Worm (Caenorhabditis elegans) whole organism, L1 larva: ENCODE measurements around the gene F45D3.1.
A peak's percentile ranks its signal among the peaks of the same experiment; 100 is the strongest.

Experiments
- C04F5.9 ChIP-seq: sonication (generic microtip); optimal IDR thresholded peaks from 2 replicates; lab custom pipeline; 2016; ENCODE audit warnings: missing genetic modification characterization, missing compliant biosample characterization
- Y116A8C.19 ChIP-seq: sonication (generic microtip); optimal IDR thresholded peaks from 2 replicates; lab custom pipeline; 2016; ENCODE audit warnings: missing compliant biosample characterization, missing genetic modification characterization, borderline replicate concordance
- aha-1 ChIP-seq: fragments of 150-350 bp; optimal IDR thresholded peaks from 2 replicates; lab custom pipeline; 2014; ENCODE audit warnings: missing biosample characterization, missing genetic modification characterization
- alr-1 ChIP-seq: fragments of 200-800 bp; sonication (Bioruptor generic); optimal IDR thresholded peaks from 2 replicates; lab custom pipeline; 2018; ENCODE audit warnings: borderline replicate concordance, mild to moderate bottlenecking, missing genetic modification characterization, missing compliant biosample characterization
- ceh-8 ChIP-seq: fragments of 200-800 bp; sonication (Bioruptor generic); optimal IDR thresholded peaks from 2 replicates; lab custom pipeline; 2018; ENCODE audit warnings: mild to moderate bottlenecking, missing genetic modification characterization, moderate library complexity, missing compliant biosample characterization
- ces-1 ChIP-seq: fragments of 150-350 bp; optimal IDR thresholded peaks from 2 replicates; lab custom pipeline; 2014; ENCODE audit warnings: missing biosample characterization, missing genetic modification reagents, missing genetic modification characterization
- dsc-1 ChIP-seq: sonication (generic microtip); optimal IDR thresholded peaks from 2 replicates; lab custom pipeline; 2016; ENCODE audit warnings: mild to moderate bottlenecking, missing genetic modification characterization, missing compliant biosample characterization
- egl-13 ChIP-seq: sonication (generic microtip); optimal IDR thresholded peaks from 2 replicates; lab custom pipeline; 2016; ENCODE audit warnings: missing genotype, missing genetic modification reagents, missing genetic modification characterization, missing compliant biosample characterization
- elt-2 ChIP-seq: sonication (generic microtip); optimal IDR thresholded peaks from 2 replicates; lab custom pipeline; 2016; ENCODE audit warnings: missing genetic modification characterization, mild to moderate bottlenecking, inconsistent platforms, missing compliant biosample characterization, missing genetic modification reagents
- ets-5 ChIP-seq: fragments of 200-800 bp; sonication (Bioruptor generic); IDR thresholded peaks from 2 replicates; pipeline ENCODE4 v1.3.6; 2022; ENCODE audit warnings: missing genetic modification characterization, missing compliant biosample characterization
- fkh-10 ChIP-seq: sonication (generic microtip); optimal IDR thresholded peaks from 2 replicates; lab custom pipeline; 2017; ENCODE audit warnings: missing biosample characterization, missing genetic modification reagents, missing genetic modification characterization
- fkh-4 ChIP-seq: sonication (generic microtip); optimal IDR thresholded peaks from 2 replicates; lab custom pipeline; 2016; ENCODE audit warnings: missing compliant biosample characterization, missing genetic modification characterization, borderline replicate concordance
- hpl-2 ChIP-seq: fragments of 150-350 bp; optimal IDR thresholded peaks from 2 replicates; lab custom pipeline; 2014; ENCODE audit warnings: missing biosample characterization, missing genetic modification reagents, missing genetic modification characterization
- jun-1 ChIP-seq: fragments of 150-350 bp; optimal IDR thresholded peaks from 2 replicates; lab custom pipeline; 2014; ENCODE audit warnings: missing biosample characterization, missing genetic modification reagents, missing genetic modification characterization
- lin-14 ChIP-seq: fragments of 200-800 bp; sonication (Bioruptor generic); optimal IDR thresholded peaks from 2 replicates; lab custom pipeline; 2018; ENCODE audit warnings: mild to moderate bottlenecking, missing genetic modification characterization, moderate library complexity, missing compliant biosample characterization
- lin-15B ChIP-seq: fragments of 150-350 bp; sonication (generic microtip); optimal IDR thresholded peaks from 3 replicates; lab custom pipeline; 2014; ENCODE audit warnings: missing biosample characterization, missing genetic modification characterization
- lin-35 ChIP-seq, 2 experiments: fragments of 150-350 bp; optimal IDR thresholded peaks; 2 replicates each; lab custom pipeline; 2014; ENCODE audit warnings: missing biosample characterization in 2 of 2, missing genetic modification characterization in 2 of 2, missing genetic modification reagents in 2 of 2
- lin-39 ChIP-seq: fragments of 150-350 bp; optimal IDR thresholded peaks from 2 replicates; lab custom pipeline; 2014; ENCODE audit warnings: missing biosample characterization, missing genetic modification reagents, missing genetic modification characterization
- lsy-2 ChIP-seq, 2 experiments: fragments of 150-350 bp; optimal IDR thresholded peaks; 2 replicates each; lab custom pipeline; 2014; ENCODE audit warnings: missing biosample characterization in 2 of 2, missing genetic modification characterization in 2 of 2
- mab-9 ChIP-seq: fragments of 200-800 bp; sonication (Bioruptor generic); IDR thresholded peaks from 2 replicates; pipeline ENCODE4 v1.3.6; 2022; ENCODE audit warnings: missing genetic modification reagents, missing genetic modification characterization, missing compliant biosample characterization
- mdl-1 ChIP-seq, 2 experiments: fragments of 150-350 bp; optimal IDR thresholded peaks; 2 replicates each; lab custom pipeline; 2014 to 2017; ENCODE audit warnings: missing biosample characterization in 2 of 2, missing genetic modification characterization in 2 of 2, inconsistent platforms in 1 of 2
- nhr-12 ChIP-seq: sonication (generic microtip); optimal IDR thresholded peaks from 2 replicates; lab custom pipeline; 2017; ENCODE audit warnings: missing biosample characterization, missing genetic modification characterization
- nhr-19 ChIP-seq: fragments of 200-800 bp; sonication (Bioruptor generic); conservative IDR thresholded peaks from 2 replicates; pipeline ENCODE4 v1.3.6; 2022; ENCODE audit warnings: missing genetic modification characterization, missing compliant biosample characterization
- nhr-20 ChIP-seq: sonication (generic microtip); optimal IDR thresholded peaks from 2 replicates; lab custom pipeline; 2016; ENCODE audit warnings: mild to moderate bottlenecking, missing genetic modification characterization, missing compliant biosample characterization
- nhr-28 ChIP-seq: fragments of 150-350 bp; optimal IDR thresholded peaks from 2 replicates; lab custom pipeline; 2014; ENCODE audit warnings: missing biosample characterization, missing genetic modification characterization
- nhr-71 ChIP-seq: sonication (generic microtip); optimal IDR thresholded peaks from 2 replicates; lab custom pipeline; 2016; ENCODE audit warnings: mild to moderate bottlenecking, missing genetic modification characterization, moderate library complexity, missing compliant biosample characterization
- nhr-85 ChIP-seq: sonication (generic microtip); peaks from one replicate; lab custom pipeline; 2016; ENCODE audit warnings: missing genetic modification characterization, inconsistent platforms, missing compliant biosample characterization
- pag-3 ChIP-seq: sonication (generic microtip); optimal IDR thresholded peaks from 2 replicates; lab custom pipeline; 2017; ENCODE audit warnings: missing genetic modification characterization, mild to moderate bottlenecking, missing compliant biosample characterization, antibody characterized with exemption, borderline replicate concordance; ENCODE audit not compliant: insufficient read depth
- pax-3 ChIP-seq: fragments of 200-800 bp; sonication (Bioruptor generic); optimal IDR thresholded peaks from 2 replicates; lab custom pipeline; 2018; ENCODE audit warnings: mild to moderate bottlenecking, missing genetic modification characterization, moderate library complexity, missing compliant biosample characterization
- skn-1 ChIP-seq: fragments of 150-350 bp; optimal IDR thresholded peaks from 2 replicates; lab custom pipeline; 2014; ENCODE audit warnings: missing biosample characterization, missing genetic modification characterization
- snu-23 ChIP-seq: sonication (generic microtip); optimal IDR thresholded peaks from 2 replicates; lab custom pipeline; 2016; ENCODE audit warnings: missing genetic modification characterization, missing compliant biosample characterization
- sox-4 ChIP-seq: sonication (generic microtip); optimal IDR thresholded peaks from 2 replicates; lab custom pipeline; 2016; ENCODE audit warnings: missing genetic modification characterization, missing compliant biosample characterization
- sptf-1 ChIP-seq: fragments of 150-350 bp; optimal IDR thresholded peaks from 2 replicates; lab custom pipeline; 2014; ENCODE audit warnings: missing biosample characterization, missing genetic modification characterization
- sup-37 ChIP-seq: fragments of 200-800 bp; sonication (Bioruptor generic); optimal IDR thresholded peaks from 2 replicates; lab custom pipeline; 2018; ENCODE audit warnings: mild to moderate bottlenecking, missing genetic modification characterization, missing compliant biosample characterization
- tlp-1 ChIP-seq: fragments of 150-350 bp; optimal IDR thresholded peaks from 2 replicates; lab custom pipeline; 2014; ENCODE audit warnings: missing biosample characterization, missing genetic modification characterization
- unc-30 ChIP-seq: sonication (generic microtip); optimal IDR thresholded peaks from 2 replicates; lab custom pipeline; 2017; ENCODE audit warnings: missing biosample characterization, missing genetic modification characterization
- unc-62 ChIP-seq: fragments of 150-350 bp; optimal IDR thresholded peaks from 2 replicates; lab custom pipeline; 2014; ENCODE audit warnings: missing biosample characterization, missing genetic modification reagents, missing genetic modification characterization
- zip-4 ChIP-seq: fragments of 200-800 bp; sonication (Bioruptor generic); optimal IDR thresholded peaks from 2 replicates; lab custom pipeline; 2018; ENCODE audit warnings: mild to moderate bottlenecking, missing genetic modification characterization, moderate library complexity, missing compliant biosample characterization
- ztf-4 ChIP-seq: fragments of 150-350 bp; optimal IDR thresholded peaks from 2 replicates; lab custom pipeline; 2014; ENCODE audit warnings: missing biosample characterization, missing genetic modification characterization

The F45D3.1 gene

DNA sequence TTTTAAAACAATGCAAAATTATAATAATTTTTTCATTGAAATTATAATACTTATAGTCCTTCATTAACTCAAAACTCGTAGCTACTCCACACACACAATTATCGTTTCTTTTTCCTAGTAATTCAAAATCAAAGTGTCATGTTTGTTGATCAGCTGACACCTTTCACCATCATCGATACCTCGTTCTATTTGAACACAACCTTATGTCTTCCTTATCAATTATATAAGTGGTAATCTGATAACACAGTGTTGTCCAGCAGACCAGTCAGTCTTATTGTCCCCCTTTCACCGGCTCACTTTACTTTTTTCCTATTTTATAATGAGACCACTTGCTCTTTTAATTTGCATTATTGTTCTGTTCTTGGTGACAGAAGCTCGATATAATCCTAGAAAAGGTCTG is 14.1 kb upstream of the F45D3.1 start, which contains the start of the genes T28H10.2 and lgmn-1 (continued):
- TF ChIP-seq nhr-19 (GFP tag; lab: Robert Waterston, UW) (no peak), ets-5 (GFP tag; lab: Robert Waterston, UW) (no peak), alr-1 (tag; lab: Kevin White, UChicago) (no peak), lin-14 (GFP tag; lab: Kevin White, UChicago) (peak; percentile 44), sptf-1 (no peak), nhr-85 (tag; lab: Kevin White, UChicago) (no peak), egl-13 (tag; lab: Kevin White, UChicago) (no peak), ztf-4 (tag; lab: Kevin White, UChicago) (no peak), ceh-8 (GFP tag; lab: Kevin White, UChicago) (no peak), fkh-4 (no peak), nhr-28 (no peak), pax-3 (tag; lab: Kevin White, UChicago) (no peak), mab-9 (GFP tag; lab: Robert Waterston, UW) (no peak), lin-39 (tag; lab: Kevin White, UChicago) (no peak), sox-4 (tag; lab: Kevin White, UChicago) (no peak), C04F5.9 (tag; lab: Kevin White, UChicago) (no peak), pag-3 (no peak)

- TF ChIP-seq lin-35 (GFP tag; optimal IDR thresholded peaks at IDR 0.05; lab: Kevin White, UChicago) (peak in 1 of 2 experiments; percentile 7), snu-23 (GFP tag; lab: Kevin White, UChicago) (no peak), lsy-2 (tag; optimal IDR thresholded peaks at IDR 0.05; lab: Kevin White, UChicago) (no peak), elt-2 (tag; lab: Kevin White, UChicago) (peak; percentile 45), pax-3 (tag; lab: Kevin White, UChicago) (no peak), hpl-2 (peak; percentile 25), sup-37 (no peak), Y116A8C.19 (no peak), nhr-71 (tag; lab: Kevin White, UChicago) (peak; percentile 10), nhr-20 (tag; lab: Kevin White, UChicago) (peak; percentile 1), skn-1 (tag; lab: Kevin White, UChicago) (peak; percentile 12), unc-62 (no peak)
- TF ChIP-seq, all 84 proteins: peak for 6
Measured at ce11 chrV:12513900-12514299, 13.0 kb upstream of the F45D3.1 start.

ce11 chrV:12517148-12517547 is 9.7 kb upstream of the F45D3.1 start, which contains the start of gene cal-1:
Gene cal-1 (minus strand): TSS chrV:12517248.
- no peak for TF ChIP-seq hpl-2
- TF ChIP-seq lin-15B (tag; lab: Kevin White, UChicago), result no peak
- TF ChIP-seq ces-1 (GFP tag; lab: Kevin White, UChicago), result no peak
- no peak for TF ChIP-seq unc-62
- TF ChIP-seq unc-30 (tag; lab: Kevin White, UChicago), result no peak
- TF ChIP-seq fkh-10 (GFP tag; lab: Kevin White, UChicago), result no peak
- no peak for TF ChIP-seq jun-1
- TF ChIP-seq zip-4 (GFP tag; lab: Kevin White, UChicago), result no peak
- no peak for TF ChIP-seq nhr-28
- no peak for TF ChIP-seq mdl-1 (tag; optimal IDR thresholded peaks at IDR 0.05; lab: Kevin White, UChicago)
- no peak for TF ChIP-seq ceh-8 (GFP tag; lab: Kevin White, UChicago)
- no peak for TF ChIP-seq tlp-1 (tag; lab: Kevin White, UChicago)
- TF ChIP-seq dsc-1, result no peak
- no peak for TF ChIP-seq aha-1
- no peak for TF ChIP-seq nhr-12 (tag; lab: Kevin White, UChicago)
